Worm (Caenorhabditis elegans) whole organism, L4 larva: ENCODE measurements around the gene F14F7.5.

Experiments
- D1046.2 ChIP-seq: fragments of 200-800 bp; sonication (Bioruptor generic); IDR thresholded peaks from 2 replicates; pipeline ENCODE4 v1.3.6; 2022; ENCODE audit warnings: missing genetic modification characterization, missing compliant biosample characterization
- F10B5.3 ChIP-seq: sonication (generic microtip); optimal IDR thresholded peaks from 2 replicates; lab custom pipeline; 2016; ENCODE audit warnings: mild to moderate bottlenecking, missing genetic modification characterization, missing compliant biosample characterization
- T20F7.1 ChIP-seq: fragments of 200-800 bp; sonication (Bioruptor generic); optimal IDR thresholded peaks from 2 replicates; lab custom pipeline; 2018; ENCODE audit warnings: mild to moderate bottlenecking, missing genetic modification characterization, missing compliant biosample characterization
- T26A8.4 ChIP-seq: fragments of 200-800 bp; sonication (Bioruptor generic); IDR thresholded peaks from 2 replicates; pipeline ENCODE4 v1.3.6; 2022; ENCODE audit warnings: missing genetic modification characterization, missing compliant biosample characterization
- Y48G9A.11 ChIP-seq: fragments of 200-800 bp; sonication (Bioruptor generic); IDR thresholded peaks from 2 replicates; pipeline ENCODE4 v1.3.6; 2022; ENCODE audit warnings: missing genetic modification reagents, missing genetic modification characterization, missing compliant biosample characterization
- ZK337.2 ChIP-seq: fragments of 200-800 bp; sonication (Bioruptor generic); IDR thresholded peaks from 2 replicates; pipeline ENCODE4 v1.3.6; 2022; ENCODE audit warnings: missing genetic modification reagents, missing genetic modification characterization, missing compliant biosample characterization
- aha-1 ChIP-seq: fragments of 150-350 bp; peaks from one replicate; lab custom pipeline; 2014; ENCODE audit warnings: missing biosample characterization, missing genetic modification characterization
- ceh-20 ChIP-seq: fragments of 200-800 bp; sonication (Bioruptor generic); IDR thresholded peaks from 2 replicates; pipeline ENCODE4 v1.3.6; 2022; ENCODE audit warnings: missing genetic modification reagents, missing genetic modification characterization, missing compliant biosample characterization
- ceh-32 ChIP-seq: sonication (generic microtip); optimal IDR thresholded peaks from 2 replicates; lab custom pipeline; 2016; ENCODE audit warnings: mild to moderate bottlenecking, missing genetic modification characterization, missing compliant biosample characterization; ENCODE audit not compliant: poor library complexity
- ceh-62 ChIP-seq: sonication (generic microtip); optimal IDR thresholded peaks from 2 replicates; lab custom pipeline; 2017; ENCODE audit warnings: missing biosample characterization, missing genetic modification characterization
- ces-1 ChIP-seq: fragments of 150-350 bp; sonication (generic microtip); optimal IDR thresholded peaks from 4 replicates; lab custom pipeline; 2014; ENCODE audit warnings: missing biosample characterization, missing genetic modification reagents, missing genetic modification characterization
- cey-2 ChIP-seq: sonication (generic microtip); optimal IDR thresholded peaks from 3 replicates; lab custom pipeline; 2017; ENCODE audit warnings: missing genetic modification characterization, mild to moderate bottlenecking, missing compliant biosample characterization, antibody characterized with exemption, borderline replicate concordance; ENCODE audit not compliant: insufficient read depth
- daf-12 ChIP-seq: fragments of 150-350 bp; optimal IDR thresholded peaks from 2 replicates; lab custom pipeline; 2014; ENCODE audit warnings: missing biosample characterization, missing genetic modification reagents, missing genetic modification characterization
- daf-16 ChIP-seq, 3 experiments: sonication (generic microtip); optimal IDR thresholded peaks; 2 replicates each; lab custom pipeline; 2016 to 2017; ENCODE audit warnings: missing genetic modification characterization in 3 of 3, missing genetic modification reagents in 3 of 3, mild to moderate bottlenecking in 2 of 3, missing compliant biosample characterization in 2 of 3, missing biosample characterization in 1 of 3, moderate library complexity in 1 of 3
- daf-19 ChIP-seq: fragments of 200-800 bp; sonication (Bioruptor generic); conservative IDR thresholded peaks from 2 replicates; pipeline ENCODE4 v1.3.6; 2022; ENCODE audit warnings: missing genetic modification characterization, missing compliant biosample characterization
- dmd-9 ChIP-seq: fragments of 200-800 bp; sonication (Bioruptor generic); IDR thresholded peaks from 2 replicates; pipeline ENCODE4 v1.3.6; 2022; ENCODE audit warnings: missing genetic modification reagents, missing genetic modification characterization, missing compliant biosample characterization
- dve-1 ChIP-seq: sonication (generic microtip); optimal IDR thresholded peaks from 2 replicates; lab custom pipeline; 2017; ENCODE audit warnings: antibody characterized with exemption, mild to moderate bottlenecking, missing genetic modification characterization, missing compliant biosample characterization; ENCODE audit not compliant: insufficient read depth
- egl-27 ChIP-seq: sonication (generic microtip); optimal IDR thresholded peaks from 3 replicates; lab custom pipeline; 2017; ENCODE audit warnings: missing biosample characterization, missing genetic modification reagents, missing genetic modification characterization
- egl-43 ChIP-seq: fragments of 200-800 bp; sonication (Bioruptor generic); IDR thresholded peaks from 2 replicates; pipeline ENCODE4 v1.3.6; 2022; ENCODE audit warnings: missing genetic modification reagents, missing genetic modification characterization, missing compliant biosample characterization
- fkh-10 ChIP-seq: fragments of 150-350 bp; optimal IDR thresholded peaks from 2 replicates; lab custom pipeline; 2014; ENCODE audit warnings: missing biosample characterization, missing genetic modification reagents, missing genetic modification characterization
- hlh-11 ChIP-seq: fragments of 200-800 bp; sonication (Bioruptor generic); optimal IDR thresholded peaks from 2 replicates; lab custom pipeline; 2018; ENCODE audit warnings: mild to moderate bottlenecking, missing genetic modification characterization, missing compliant biosample characterization
- hlh-30 ChIP-seq: sonication (generic microtip); optimal IDR thresholded peaks from 2 replicates; lab custom pipeline; 2017; ENCODE audit warnings: antibody characterized with exemption, mild to moderate bottlenecking, missing genetic modification characterization, missing compliant biosample characterization; ENCODE audit not compliant: insufficient read depth
- lin-1 ChIP-seq: fragments of 200-800 bp; sonication (Bioruptor generic); IDR thresholded peaks from 2 replicates; pipeline ENCODE4 v1.3.6; 2022; ENCODE audit warnings: missing genetic modification reagents, missing genetic modification characterization, missing compliant biosample characterization
- lin-13 ChIP-seq: fragments of 150-350 bp; optimal IDR thresholded peaks from 2 replicates; lab custom pipeline; 2014; ENCODE audit warnings: missing biosample characterization, missing genetic modification reagents, missing genetic modification characterization
- lin-29 ChIP-seq: fragments of 200-800 bp; sonication (Bioruptor generic); IDR thresholded peaks from 2 replicates; pipeline ENCODE4 v1.3.6; 2022; ENCODE audit warnings: missing genetic modification reagents, missing genetic modification characterization, missing compliant biosample characterization
- lsy-2 ChIP-seq, 2 experiments: fragments of 150-350 bp in 1 of 2; sonication (generic microtip) in 1 of 2; optimal IDR thresholded peaks; 2 replicates each; lab custom pipeline; 2014 to 2017; ENCODE audit warnings: missing biosample characterization in 2 of 2, missing genetic modification characterization in 2 of 2
- mes-2 ChIP-seq: sonication (generic microtip); optimal IDR thresholded peaks from 2 replicates; lab custom pipeline; 2016; ENCODE audit warnings: missing genotype, mild to moderate bottlenecking, missing genetic modification characterization, missing compliant biosample characterization; ENCODE audit not compliant: poor library complexity, severe bottlenecking
- nhr-111 ChIP-seq: fragments of 200-800 bp; sonication (Bioruptor generic); optimal IDR thresholded peaks from 2 replicates; lab custom pipeline; 2018; ENCODE audit warnings: mild to moderate bottlenecking, missing genetic modification characterization, missing compliant biosample characterization
- nhr-237 ChIP-seq: sonication (generic microtip); optimal IDR thresholded peaks from 2 replicates; lab custom pipeline; 2017; ENCODE audit warnings: missing biosample characterization, missing genetic modification characterization
- nhr-28 ChIP-seq: fragments of 150-350 bp; optimal IDR thresholded peaks from 2 replicates; lab custom pipeline; 2014; ENCODE audit warnings: missing biosample characterization, missing genetic modification characterization
- pha-4 ChIP-seq, 2 experiments: fragments of 150-350 bp in 1 of 2; fragments of 200-800 bp in 1 of 2; sonication (Bioruptor generic) in 1 of 2; IDR thresholded peaks in 1 of 2; optimal IDR thresholded peaks in 1 of 2; 2 replicates each; pipeline versions ENCODE4 v1.3.6 to Lab custom; 2014 to 2022; ENCODE audit warnings: missing genetic modification characterization in 2 of 2, missing genetic modification reagents in 2 of 2, missing biosample characterization in 1 of 2, missing compliant biosample characterization in 1 of 2
- rbr-2 ChIP-seq: sonication (generic microtip); optimal IDR thresholded peaks from 2 replicates; lab custom pipeline; 2016; ENCODE audit warnings: missing genotype, missing genetic modification characterization, missing compliant biosample characterization
- set-16 ChIP-seq: fragments of 200-800 bp; sonication (Bioruptor generic); IDR thresholded peaks from 2 replicates; pipeline ENCODE4 v1.3.6; 2022; ENCODE audit warnings: missing genetic modification reagents, missing genetic modification characterization, missing compliant biosample characterization
- snpc-1.2 ChIP-seq: fragments of 200-800 bp; sonication (Bioruptor generic); IDR thresholded peaks from 2 replicates; pipeline ENCODE4 v1.3.6; 2022; ENCODE audit warnings: missing genetic modification reagents, missing genetic modification characterization, missing compliant biosample characterization
- spr-3 ChIP-seq: fragments of 200-800 bp; sonication (Bioruptor generic); optimal IDR thresholded peaks from 2 replicates; lab custom pipeline; 2018; ENCODE audit warnings: mild to moderate bottlenecking, missing genetic modification characterization, missing compliant biosample characterization
- tag-97 ChIP-seq: fragments of 200-800 bp; sonication (Bioruptor generic); IDR thresholded peaks from 2 replicates; pipeline ENCODE4 v1.3.6; 2022; ENCODE audit warnings: missing genetic modification characterization, missing compliant biosample characterization
- tra-1 ChIP-seq: fragments of 200-800 bp; sonication (Bioruptor generic); IDR thresholded peaks from 2 replicates; pipeline ENCODE4 v1.3.6; 2022; ENCODE audit warnings: missing genetic modification reagents, missing genetic modification characterization, missing compliant biosample characterization
- unc-130 ChIP-seq: sonication (generic microtip); optimal IDR thresholded peaks from 2 replicates; lab custom pipeline; 2016; ENCODE audit warnings: missing genetic modification reagents, missing genetic modification characterization, missing compliant biosample characterization
- vab-7 ChIP-seq: fragments of 200-800 bp; sonication (Bioruptor generic); IDR thresholded peaks from 2 replicates; pipeline ENCODE4 v1.3.6; 2022; ENCODE audit warnings: missing genetic modification reagents, missing genetic modification characterization, missing compliant biosample characterization
- zip-11 ChIP-seq: fragments of 200-800 bp; sonication (Bioruptor generic); IDR thresholded peaks from 2 replicates; pipeline ENCODE4 v1.3.6; 2022; ENCODE audit warnings: missing genetic modification characterization, missing compliant biosample characterization

The F14F7.5 gene

ce11 chrIII:13070548-13071050 is 38.8 kb downstream of the F14F7.5 start, which contains the start of gene Y39E4B.6 (continued):
- TF ChIP-seq snpc-1.2 (GFP tag; lab: Robert Waterston, UW) (peak; percentile 30; the same call in 1 of the 2 replicates), fkh-10 (GFP tag; lab: Kevin White, UChicago) (peak; percentile 94), dmd-9 (GFP tag; lab: Robert Waterston, UW) (peak; percentile 86), lin-1 (GFP tag; lab: Robert Waterston, UW) (peak; percentile 68; the same call in 1 of the 2 replicates), ceh-32 (tag; lab: Kevin White, UChicago) (no peak), ceh-20 (GFP tag; lab: Robert Waterston, UW) (peak; percentile 97), tag-97 (GFP tag; lab: Robert Waterston, UW) (no peak)

- TF ChIP-seq T20F7.1 (GFP tag; lab: Kevin White, UChicago), result no peak
- TF ChIP-seq rbr-2 (tag; lab: Kevin White, UChicago), result peak; percentile 29
- no peak for TF ChIP-seq lin-13 (GFP tag; lab: Kevin White, UChicago)
- no peak for TF ChIP-seq daf-12 (tag; lab: Kevin White, UChicago)
- TF ChIP-seq tra-1 (GFP tag; lab: Robert Waterston, UW), result no peak
- peak in 1 of 2 experiments; percentile 40 for TF ChIP-seq lsy-2 (tag; optimal IDR thresholded peaks at IDR 0.05; lab: Kevin White, UChicago)
- no peak for TF ChIP-seq ces-1 (GFP tag; lab: Kevin White, UChicago)
- peak; percentile 82 for TF ChIP-seq set-16 (GFP tag; lab: Robert Waterston, UW)
- peak; percentile 11 for TF ChIP-seq dve-1
- no peak for TF ChIP-seq F10B5.3
- no peak for TF ChIP-seq zip-11 (GFP tag; lab: Robert Waterston, UW)
- TF ChIP-seq aha-1 (tag; lab: Kevin White, UChicago), result peak; percentile 79
- no peak for TF ChIP-seq nhr-28 (tag; lab: Kevin White, UChicago)
- peak; percentile 37; the same call in 1 of the 2 replicates for TF ChIP-seq pha-4 (GFP tag; IDR thresholded peaks at IDR 0.05; lab: Robert Waterston, UW)
- no peak for TF ChIP-seq pha-4 (tag; optimal IDR thresholded peaks at IDR 0.05; lab: Kevin White, UChicago)
- no peak for TF ChIP-seq daf-19 (GFP tag; lab: Robert Waterston, UW)
- TF ChIP-seq daf-16 (GFP tag; optimal IDR thresholded peaks at IDR 0.05; lab: Kevin White, UChicago), result no peak
- TF ChIP-seq daf-16 (tag; optimal IDR thresholded peaks at IDR 0.05; lab: Kevin White, UChicago), result peak; percentile 21
- TF ChIP-seq T26A8.4 (GFP tag; lab: Robert Waterston, UW), result peak; percentile 49
- TF ChIP-seq lin-29, result no peak
- TF ChIP-seq spr-3 (GFP tag; lab: Kevin White, UChicago), result peak; percentile 26
- no peak for TF ChIP-seq nhr-237 (tag; lab: Kevin White, UChicago)
- peak; percentile 40; the same call in 1 of the 2 replicates for TF ChIP-seq egl-43 (GFP tag; lab: Robert Waterston, UW)
- TF ChIP-seq dmd-9 (GFP tag; lab: Robert Waterston, UW), result 0 out of 2 replicates have a peak, but pooled peaks have one; percentile 55
- TF ChIP-seq Y48G9A.11 (GFP tag; lab: Robert Waterston, UW), result no peak
- TF ChIP-seq unc-130, result no peak
- TF ChIP-seq ceh-62 (tag; lab: Kevin White, UChicago), result no peak
- no peak for TF ChIP-seq cey-2 (tag; lab: Kevin White, UChicago)
- TF ChIP-seq tag-97 (GFP tag; lab: Robert Waterston, UW), result no peak
- TF ChIP-seq hlh-11 (tag; lab: Kevin White, UChicago), result peak; percentile 3
- peak; percentile 65 for TF ChIP-seq hlh-30
- TF ChIP-seq ZK337.2 (GFP tag; lab: Robert Waterston, UW), result no peak
- peak; percentile 27; the same call in 1 of the 2 replicates for TF ChIP-seq D1046.2 (GFP tag; lab: Robert Waterston, UW)
- TF ChIP-seq egl-27, result no peak
- no peak for TF ChIP-seq nhr-111 (GFP tag; lab: Kevin White, UChicago)
- no peak for TF ChIP-seq vab-7 (GFP tag; lab: Robert Waterston, UW)
- TF ChIP-seq mes-2 (tag; lab: Kevin White, UChicago), result peak; percentile 30
Measured at ce11 chrIII:13071432-13072259, 39.8 kb downstream of the F14F7.5 start.
